Worm (Caenorhabditis elegans): ENCODE data around the gene srd-4.

Gene srd-4

ce11 chrV:12211090-12211489 is 26.3 kb downstream of the srd-4 start:
- no peak for TF ChIP-seq him-1 (tag; optimal IDR thresholded peaks at IDR 0.05)
- no peak for TF ChIP-seq dao-5 (tag; optimal IDR thresholded peaks at IDR 0.05)
- no peak for TF ChIP-seq W03F9.2 (tag; optimal IDR thresholded peaks at IDR 0.05)

DNA sequence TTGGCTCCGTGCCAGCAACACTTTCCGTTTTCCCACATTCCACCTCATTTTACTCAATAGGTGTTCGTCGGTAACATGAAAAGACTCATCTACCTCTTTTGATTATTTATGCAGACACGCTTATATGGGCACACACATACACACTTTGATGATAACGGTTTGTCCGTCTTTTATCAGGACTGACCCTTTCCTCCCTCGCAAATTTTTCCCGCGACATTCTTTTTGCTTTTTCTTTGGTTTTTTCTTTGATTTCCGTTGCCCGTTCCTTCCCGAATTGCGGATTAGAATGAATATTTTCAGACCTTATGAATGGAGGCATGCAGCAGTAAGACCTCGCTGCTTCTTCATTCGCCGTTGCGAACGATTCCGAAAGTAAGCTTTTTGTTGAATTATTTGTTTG is 28.3 kb downstream of the srd-4 start, which contains the start of gene vab-8:
Gene vab-8, plus strand, starts transcription at position 301 of the 400 bp plus-strand sequence.
- TF ChIP-seq dao-5 (tag; optimal IDR thresholded peaks at IDR 0.05): no peak
- no peak for TF ChIP-seq W03F9.2 (tag; optimal IDR thresholded peaks at IDR 0.05)
- TF ChIP-seq him-1 (tag; optimal IDR thresholded peaks at IDR 0.05): no peak

- TF ChIP-seq W03F9.2 (tag; optimal IDR thresholded peaks at IDR 0.05): no peak
- no peak for TF ChIP-seq him-1 (tag; optimal IDR thresholded peaks at IDR 0.05)
- TF ChIP-seq dao-5 (tag; optimal IDR thresholded peaks at IDR 0.05): no peak
Observed at ce11 chrV:12233425-12233824, 48.7 kb downstream of the srd-4 start.

DNA sequence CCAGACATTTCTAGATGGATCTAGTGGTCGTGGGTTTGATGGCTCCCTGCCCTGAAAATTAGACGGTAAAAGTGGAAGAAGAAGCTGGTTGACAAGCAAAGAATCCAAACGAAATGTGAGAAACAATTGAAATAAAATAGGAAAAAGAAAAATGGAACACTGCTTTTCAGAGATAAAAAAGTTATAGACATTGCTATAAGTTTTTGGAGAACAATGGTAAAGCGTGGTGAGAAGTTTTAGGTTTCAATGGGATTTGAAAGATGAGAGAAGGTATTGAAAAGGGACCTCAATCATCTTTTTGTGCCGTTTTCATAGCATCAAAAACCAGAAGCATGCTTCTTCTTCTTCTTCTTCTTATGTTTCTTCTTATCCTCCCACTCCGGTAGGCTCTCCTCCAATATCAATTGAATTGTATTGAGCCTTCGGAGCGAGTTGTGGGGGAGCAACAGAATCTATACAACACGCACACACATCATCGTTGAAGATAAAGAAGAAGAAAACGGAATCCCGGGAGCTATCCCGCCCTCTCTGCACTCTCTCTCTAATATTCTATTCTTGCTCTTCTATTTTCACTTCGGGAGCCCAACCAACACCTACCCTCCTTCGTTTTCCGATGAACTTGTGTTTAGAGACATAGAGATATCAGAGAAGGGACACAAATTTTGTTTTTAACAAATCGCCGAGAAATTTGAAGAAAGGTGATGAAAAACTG is 49.7 kb downstream of the srd-4 start, which contains the start of gene myo-3:
Gene myo-3, minus strand, starts transcription at position 51 of the 712 bp plus-strand sequence.
- no peak for TF ChIP-seq W03F9.2 (tag; optimal IDR thresholded peaks at IDR 0.05)
- no peak for TF ChIP-seq him-1 (tag; optimal IDR thresholded peaks at IDR 0.05)
- TF ChIP-seq dao-5 (tag; optimal IDR thresholded peaks at IDR 0.05): no peak

DNA sequence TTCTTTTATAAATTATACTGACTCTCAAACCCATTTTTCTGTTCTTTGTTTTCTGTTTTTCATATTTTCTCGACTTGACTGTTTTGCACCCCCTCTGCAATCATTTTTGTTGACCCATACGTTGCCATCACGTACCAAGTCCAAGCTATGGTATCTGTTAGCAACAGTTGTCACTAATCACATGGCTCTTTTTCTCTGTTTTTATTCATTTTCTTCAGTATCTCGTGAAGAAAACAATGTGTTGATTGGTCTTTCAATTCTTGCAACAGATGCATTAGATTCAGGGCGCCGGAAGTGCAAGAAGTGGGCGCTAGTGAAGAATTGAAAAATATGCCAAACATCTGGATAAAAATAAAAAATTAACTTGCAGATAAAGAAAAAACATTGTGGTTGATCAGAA is 50.8 kb downstream of the srd-4 start:
- no peak for TF ChIP-seq W03F9.2 (tag; optimal IDR thresholded peaks at IDR 0.05)
- TF ChIP-seq him-1 (tag; optimal IDR thresholded peaks at IDR 0.05): no peak
- TF ChIP-seq dao-5 (tag; optimal IDR thresholded peaks at IDR 0.05): no peak
